Worm (Caenorhabditis elegans) whole organism, L4 larva: ENCODE measurements around the gene F20C5.11.

Experiments used
- F10B5.3 ChIP-seq: sonication (generic microtip); optimal IDR thresholded peaks from 2 replicates; lab custom pipeline; 2016; ENCODE audit warnings: mild to moderate bottlenecking, missing genetic modification characterization, missing compliant biosample characterization
- F37D6.2 ChIP-seq: sonication (generic microtip); optimal IDR thresholded peaks from 2 replicates; lab custom pipeline; 2016; ENCODE audit warnings: mild to moderate bottlenecking, missing genetic modification characterization, missing compliant biosample characterization
- T26A8.4 ChIP-seq: fragments of 200-800 bp; sonication (Bioruptor generic); IDR thresholded peaks from 2 replicates; pipeline ENCODE4 v1.3.6; 2022; ENCODE audit warnings: missing genetic modification characterization, missing compliant biosample characterization
- ZK337.2 ChIP-seq: fragments of 200-800 bp; sonication (Bioruptor generic); IDR thresholded peaks from 2 replicates; pipeline ENCODE4 v1.3.6; 2022; ENCODE audit warnings: missing genetic modification reagents, missing genetic modification characterization, missing compliant biosample characterization
- aha-1 ChIP-seq: fragments of 150-350 bp; peaks from one replicate; lab custom pipeline; 2014; ENCODE audit warnings: missing biosample characterization, missing genetic modification characterization
- aly-2 ChIP-seq: sonication (generic microtip); optimal IDR thresholded peaks from 2 replicates; lab custom pipeline; 2018; ENCODE audit warnings: missing biosample characterization, missing genetic modification characterization
- arid-1 ChIP-seq: fragments of 200-800 bp; sonication (Bioruptor generic); conservative IDR thresholded peaks from 2 replicates; pipeline ENCODE4 v1.3.6; 2022; ENCODE audit warnings: missing genetic modification reagents, missing genetic modification characterization, missing compliant biosample characterization
- ceh-20 ChIP-seq: fragments of 200-800 bp; sonication (Bioruptor generic); IDR thresholded peaks from 2 replicates; pipeline ENCODE4 v1.3.6; 2022; ENCODE audit warnings: missing genetic modification reagents, missing genetic modification characterization, missing compliant biosample characterization
- ceh-28 ChIP-seq: fragments of 150-350 bp; optimal IDR thresholded peaks from 2 replicates; lab custom pipeline; 2014; ENCODE audit warnings: missing biosample characterization, missing genetic modification reagents, missing genetic modification characterization
- ceh-62 ChIP-seq: sonication (generic microtip); optimal IDR thresholded peaks from 2 replicates; lab custom pipeline; 2017; ENCODE audit warnings: missing biosample characterization, missing genetic modification characterization
- ctbp-1 ChIP-seq: fragments of 200-800 bp; sonication (Bioruptor generic); IDR thresholded peaks from 2 replicates; pipeline ENCODE4 v1.3.6; 2022; ENCODE audit warnings: missing genetic modification reagents, missing genetic modification characterization, missing compliant biosample characterization
- daf-12 ChIP-seq: fragments of 150-350 bp; optimal IDR thresholded peaks from 2 replicates; lab custom pipeline; 2014; ENCODE audit warnings: missing biosample characterization, missing genetic modification reagents, missing genetic modification characterization
- daf-16 ChIP-seq, 3 experiments: sonication (generic microtip); optimal IDR thresholded peaks; 2 replicates each; lab custom pipeline; 2016 to 2017; ENCODE audit warnings: missing genetic modification characterization in 3 of 3, missing genetic modification reagents in 3 of 3, mild to moderate bottlenecking in 2 of 3, missing compliant biosample characterization in 2 of 3, missing biosample characterization in 1 of 3, moderate library complexity in 1 of 3
- dmd-6 ChIP-seq: fragments of 200-800 bp; sonication (Bioruptor generic); IDR thresholded peaks from 2 replicates; pipeline ENCODE4 v1.3.6; 2022; ENCODE audit warnings: missing genetic modification reagents, missing genetic modification characterization, missing compliant biosample characterization
- dmd-8 ChIP-seq: fragments of 200-800 bp; sonication (Bioruptor generic); IDR thresholded peaks from 2 replicates; pipeline ENCODE4 v1.3.6; 2022; ENCODE audit warnings: missing genetic modification characterization, missing compliant biosample characterization
- dve-1 ChIP-seq: sonication (generic microtip); optimal IDR thresholded peaks from 2 replicates; lab custom pipeline; 2017; ENCODE audit warnings: antibody characterized with exemption, mild to moderate bottlenecking, missing genetic modification characterization, missing compliant biosample characterization; ENCODE audit not compliant: insufficient read depth
- fos-1 ChIP-seq: fragments of 150-350 bp; optimal IDR thresholded peaks from 2 replicates; lab custom pipeline; 2014; ENCODE audit warnings: missing biosample characterization, missing genetic modification characterization
- hmg-1.1 ChIP-seq: fragments of 200-800 bp; sonication (Bioruptor generic); IDR thresholded peaks from 2 replicates; pipeline ENCODE4 v1.3.6; 2022; ENCODE audit warnings: missing genetic modification reagents, missing genetic modification characterization, missing compliant biosample characterization
- jun-1 ChIP-seq: fragments of 150-350 bp; optimal IDR thresholded peaks from 2 replicates; lab custom pipeline; 2014; ENCODE audit warnings: missing biosample characterization, missing genetic modification reagents, missing genetic modification characterization
- lin-1 ChIP-seq: fragments of 200-800 bp; sonication (Bioruptor generic); IDR thresholded peaks from 2 replicates; pipeline ENCODE4 v1.3.6; 2022; ENCODE audit warnings: missing genetic modification reagents, missing genetic modification characterization, missing compliant biosample characterization
- lin-13 ChIP-seq: fragments of 150-350 bp; optimal IDR thresholded peaks from 2 replicates; lab custom pipeline; 2014; ENCODE audit warnings: missing biosample characterization, missing genetic modification reagents, missing genetic modification characterization
- lin-38 ChIP-seq: fragments of 200-800 bp; sonication (Bioruptor generic); IDR thresholded peaks from 2 replicates; pipeline ENCODE4 v1.3.6; 2022; ENCODE audit warnings: missing genetic modification reagents, missing genetic modification characterization, missing compliant biosample characterization
- lin-39 ChIP-seq: fragments of 150-350 bp; optimal IDR thresholded peaks from 2 replicates; lab custom pipeline; 2014; ENCODE audit warnings: missing biosample characterization, missing genetic modification reagents, missing genetic modification characterization
- lsy-2 ChIP-seq, 2 experiments: fragments of 150-350 bp in 1 of 2; sonication (generic microtip) in 1 of 2; optimal IDR thresholded peaks; 2 replicates each; lab custom pipeline; 2014 to 2017; ENCODE audit warnings: missing biosample characterization in 2 of 2, missing genetic modification characterization in 2 of 2
- madf-5 ChIP-seq, 2 experiments: fragments of 200-800 bp; sonication (Bioruptor generic); IDR thresholded peaks; 2 replicates each; pipeline ENCODE4 v1.3.6; 2022; ENCODE audit warnings: missing compliant biosample characterization in 2 of 2, missing genetic modification characterization in 2 of 2
- madf-9 ChIP-seq: fragments of 200-800 bp; sonication (Bioruptor generic); conservative IDR thresholded peaks from 2 replicates; pipeline ENCODE4 v1.3.6; 2022; ENCODE audit warnings: missing genetic modification reagents, missing genetic modification characterization, missing compliant biosample characterization
- mdl-1 ChIP-seq, 2 experiments: fragments of 150-350 bp in 1 of 2; sonication (generic microtip) in 1 of 2; optimal IDR thresholded peaks; 2 replicates each; lab custom pipeline; 2014 to 2017; ENCODE audit warnings: missing biosample characterization in 2 of 2, missing genetic modification characterization in 2 of 2
- mep-1 ChIP-seq: fragments of 150-350 bp; sonication (generic microtip); optimal IDR thresholded peaks from 3 replicates; lab custom pipeline; 2014; ENCODE audit warnings: missing biosample characterization, missing genetic modification characterization
- mes-2 ChIP-seq: sonication (generic microtip); optimal IDR thresholded peaks from 2 replicates; lab custom pipeline; 2016; ENCODE audit warnings: missing genotype, mild to moderate bottlenecking, missing genetic modification characterization, missing compliant biosample characterization; ENCODE audit not compliant: poor library complexity, severe bottlenecking
- mxl-3 ChIP-seq: fragments of 200-800 bp; sonication (Bioruptor generic); optimal IDR thresholded peaks from 2 replicates; lab custom pipeline; 2018; ENCODE audit warnings: mild to moderate bottlenecking, missing genetic modification characterization, missing compliant biosample characterization
- nhr-111 ChIP-seq: fragments of 200-800 bp; sonication (Bioruptor generic); optimal IDR thresholded peaks from 2 replicates; lab custom pipeline; 2018; ENCODE audit warnings: mild to moderate bottlenecking, missing genetic modification characterization, missing compliant biosample characterization
- nhr-25 ChIP-seq: sonication (generic microtip); optimal IDR thresholded peaks from 2 replicates; lab custom pipeline; 2017; ENCODE audit warnings: missing genetic modification characterization, mild to moderate bottlenecking, missing compliant biosample characterization, antibody characterized with exemption, moderate library complexity, borderline replicate concordance; ENCODE audit not compliant: insufficient read depth
- nhr-28 ChIP-seq: fragments of 150-350 bp; optimal IDR thresholded peaks from 2 replicates; lab custom pipeline; 2014; ENCODE audit warnings: missing biosample characterization, missing genetic modification characterization
- nhr-6 ChIP-seq: fragments of 150-350 bp; optimal IDR thresholded peaks from 2 replicates; lab custom pipeline; 2014; ENCODE audit warnings: missing biosample characterization, missing genetic modification characterization
- pha-4 ChIP-seq, 2 experiments: fragments of 150-350 bp in 1 of 2; fragments of 200-800 bp in 1 of 2; sonication (Bioruptor generic) in 1 of 2; IDR thresholded peaks in 1 of 2; optimal IDR thresholded peaks in 1 of 2; 2 replicates each; pipeline versions ENCODE4 v1.3.6 to Lab custom; 2014 to 2022; ENCODE audit warnings: missing genetic modification characterization in 2 of 2, missing genetic modification reagents in 2 of 2, missing biosample characterization in 1 of 2, missing compliant biosample characterization in 1 of 2
- php-3 ChIP-seq: fragments of 200-800 bp; sonication (Bioruptor generic); IDR thresholded peaks from 2 replicates; pipeline ENCODE4 v1.3.6; 2022; ENCODE audit warnings: missing genetic modification reagents, missing genetic modification characterization, missing compliant biosample characterization
- pqm-1 ChIP-seq: sonication (generic microtip); optimal IDR thresholded peaks from 2 replicates; lab custom pipeline; 2017; ENCODE audit warnings: missing biosample characterization, missing genetic modification characterization
- saeg-2 ChIP-seq: fragments of 200-800 bp; sonication (Bioruptor generic); IDR thresholded peaks from 2 replicates; pipeline ENCODE4 v1.3.6; 2022; ENCODE audit warnings: missing genetic modification reagents, missing genetic modification characterization, missing compliant biosample characterization
- snpc-1.2 ChIP-seq: fragments of 200-800 bp; sonication (Bioruptor generic); IDR thresholded peaks from 2 replicates; pipeline ENCODE4 v1.3.6; 2022; ENCODE audit warnings: missing genetic modification reagents, missing genetic modification characterization, missing compliant biosample characterization
- spr-1 ChIP-seq: sonication (generic microtip); optimal IDR thresholded peaks from 2 replicates; lab custom pipeline; 2016; ENCODE audit warnings: mild to moderate bottlenecking, missing genetic modification characterization, missing compliant biosample characterization
- tra-1 ChIP-seq: fragments of 200-800 bp; sonication (Bioruptor generic); IDR thresholded peaks from 2 replicates; pipeline ENCODE4 v1.3.6; 2022; ENCODE audit warnings: missing genetic modification reagents, missing genetic modification characterization, missing compliant biosample characterization
- unc-62 ChIP-seq, 3 experiments: fragments of 150-350 bp in 1 of 3; sonication (generic microtip); optimal IDR thresholded peaks in 2 of 3; peaks in 1 of 3; 1 replicate in 1 of 3; 2 replicates in 2 of 3; lab custom pipeline; 2014 to 2017; ENCODE audit warnings: missing biosample characterization in 3 of 3, missing genetic modification characterization in 3 of 3, missing genetic modification reagents in 3 of 3, missing genotype in 1 of 3
- zag-1 ChIP-seq: fragments of 150-350 bp; optimal IDR thresholded peaks from 2 replicates; lab custom pipeline; 2014; ENCODE audit warnings: missing biosample characterization, missing genetic modification characterization
- zfp-2 ChIP-seq: sonication (generic microtip); optimal IDR thresholded peaks from 2 replicates; lab custom pipeline; 2016; ENCODE audit warnings: mild to moderate bottlenecking, missing genetic modification characterization, missing compliant biosample characterization
- zip-11 ChIP-seq: fragments of 200-800 bp; sonication (Bioruptor generic); IDR thresholded peaks from 2 replicates; pipeline ENCODE4 v1.3.6; 2022; ENCODE audit warnings: missing genetic modification characterization, missing compliant biosample characterization
- zip-2 ChIP-seq: fragments of 150-350 bp; optimal IDR thresholded peaks from 2 replicates; lab custom pipeline; 2014; ENCODE audit warnings: missing biosample characterization, missing genetic modification characterization

The F20C5.11 gene

DNA sequence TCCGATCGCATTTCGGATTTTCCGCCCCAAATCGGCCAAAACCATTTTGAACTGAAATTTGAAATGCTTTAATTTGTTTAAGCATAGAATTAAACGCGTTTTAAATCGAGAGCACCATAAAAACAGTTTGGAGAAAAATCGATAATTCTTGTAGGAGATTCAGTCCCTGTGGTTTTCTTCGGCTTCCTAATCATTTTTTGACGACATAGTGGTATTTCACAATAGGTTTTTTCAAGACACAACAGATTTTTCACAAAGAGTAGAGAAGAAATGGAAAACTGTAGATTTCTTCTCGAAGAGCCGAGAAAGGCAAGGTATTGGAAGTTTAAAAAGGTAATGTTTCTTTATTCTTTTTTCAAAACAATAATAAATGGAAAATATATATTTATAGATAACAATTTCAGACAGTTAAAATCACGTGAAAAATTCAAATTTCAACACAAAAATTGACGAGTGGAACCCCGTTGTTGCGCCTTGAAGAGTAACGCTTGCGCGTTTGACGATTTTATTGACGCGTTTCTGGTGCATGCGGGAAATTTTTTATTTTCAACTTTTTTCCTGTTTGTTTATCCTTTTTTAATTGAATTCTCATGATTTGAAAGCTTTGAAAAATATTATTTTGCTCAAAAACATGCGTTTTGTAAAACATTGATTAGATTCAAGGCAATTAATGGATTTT lies 18.0 kb downstream of the F20C5.11 start, which contains the start of gene F21D5.7 (continued):
- TF ChIP-seq zag-1 (tag; lab: Kevin White, UChicago) (no peak), pha-4 (GFP tag; IDR thresholded peaks at IDR 0.05; lab: Robert Waterston, UW) (peak; percentile 52; the same call in 1 of the 2 replicates), pha-4 (tag; optimal IDR thresholded peaks at IDR 0.05; lab: Kevin White, UChicago) (peak; percentile 80), mep-1 (tag; lab: Kevin White, UChicago) (peak; percentile 80), ceh-28 (tag; lab: Kevin White, UChicago) (peak; percentile 33), lin-1 (GFP tag; lab: Robert Waterston, UW) (no peak), nhr-28 (tag; lab: Kevin White, UChicago) (peak; percentile 56), mdl-1 (tag; optimal IDR thresholded peaks at IDR 0.05; lab: Kevin White, UChicago) (peak in 1 of 2 experiments; percentile 51), aha-1 (tag; lab: Kevin White, UChicago) (peak; percentile 76), T26A8.4 (peak; percentile 94; the same call in 1 of the 2 replicates), mes-2 (tag; lab: Kevin White, UChicago) (peak; percentile 76), pqm-1 (tag; lab: Kevin White, UChicago) (no peak), F10B5.3 (tag; lab: Kevin White, UChicago) (no peak), mxl-3 (GFP tag; lab: Kevin White, UChicago) (peak; percentile 15), nhr-6 (tag; lab: Kevin White, UChicago) (peak; percentile 46), snpc-1.2 (peak; percentile 53; the same call in 1 of the 2 replicates), lin-38 (GFP tag; lab: Robert Waterston, UW) (peak; percentile 77), zfp-2 (tag; lab: Kevin White, UChicago) (no peak), lin-13 (GFP tag; lab: Kevin White, UChicago) (peak; percentile 35), lin-39 (tag; lab: Kevin White, UChicago) (no peak)

DNA sequence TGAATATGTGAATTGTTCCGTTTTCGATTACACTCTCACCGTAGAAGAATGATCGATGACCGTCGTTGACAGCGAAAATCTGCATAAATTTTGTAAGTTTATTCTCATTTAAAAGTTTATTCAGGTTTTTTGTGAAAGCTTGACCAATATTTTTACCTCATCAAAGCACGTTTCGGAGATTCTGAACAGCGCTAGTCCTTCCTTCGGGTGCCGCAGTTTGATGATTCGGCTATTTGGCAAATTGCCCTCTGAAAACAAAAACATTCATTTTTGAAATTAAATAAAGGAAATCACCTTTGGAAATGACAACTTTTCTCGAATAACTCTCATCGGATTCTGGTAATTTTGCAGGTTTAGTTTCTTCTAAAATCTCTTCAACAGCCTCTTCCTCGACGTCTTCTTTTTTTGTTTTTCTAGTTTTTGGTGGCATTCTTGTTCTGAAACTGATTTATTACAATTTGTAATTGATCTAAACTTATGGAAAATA lies 20.8 kb downstream of the F20C5.11 start, which contains the start of gene F21D5.6:
Gene F21D5.6, minus strand, starts transcription at position 437 of the 487 bp plus-strand sequence.
- TF ChIP-seq ZK337.2 (GFP tag; lab: Robert Waterston, UW) (no peak), aly-2 (no peak), madf-5 (GFP tag; IDR thresholded peaks at IDR 0.05; lab: Robert Waterston, UW) (no peak), dmd-6 (GFP tag; lab: Robert Waterston, UW) (no peak), saeg-2 (GFP tag; lab: Robert Waterston, UW) (no peak), lin-13 (GFP tag; lab: Kevin White, UChicago) (no peak), hmg-1.1 (no peak), nhr-25 (tag; lab: Kevin White, UChicago) (no peak), php-3 (GFP tag; lab: Robert Waterston, UW) (no peak), daf-16 (GFP tag; optimal IDR thresholded peaks at IDR 0.05; lab: Kevin White, UChicago) (no peak), daf-16 (tag; optimal IDR thresholded peaks at IDR 0.05; lab: Kevin White, UChicago) (peak; percentile 27), F37D6.2 (tag; lab: Kevin White, UChicago) (no peak), jun-1 (tag; lab: Kevin White, UChicago) (no peak), unc-62 (GFP tag; optimal IDR thresholded peaks at IDR 0.05 in 1 of 2; lab: Kevin White, UChicago) (no peak), unc-62 (tag; optimal IDR thresholded peaks at IDR 0.05; lab: Kevin White, UChicago) (no peak), mdl-1 (tag; optimal IDR thresholded peaks at IDR 0.05; lab: Kevin White, UChicago) (no peak), ceh-62 (tag; lab: Kevin White, UChicago) (no peak), zip-2 (no peak), dve-1 (peak; percentile 18), fos-1 (no peak), lsy-2 (tag; optimal IDR thresholded peaks at IDR 0.05; lab: Kevin White, UChicago) (no peak), arid-1 (GFP tag; lab: Robert Waterston, UW) (no peak), tra-1 (GFP tag; lab: Robert Waterston, UW) (no peak), T26A8.4 (peak; percentile 66; the same call in 1 of the 2 replicates), madf-9 (no peak), nhr-111 (no peak), ceh-20 (GFP tag; lab: Robert Waterston, UW) (no peak), zip-11 (GFP tag; lab: Robert Waterston, UW) (no peak), daf-12 (no peak), ctbp-1 (GFP tag; lab: Robert Waterston, UW) (no peak), spr-1 (tag; lab: Kevin White, UChicago) (no peak), dmd-8 (GFP tag; lab: Robert Waterston, UW) (no peak), ceh-28 (tag; lab: Kevin White, UChicago) (no peak)
